Worm (Caenorhabditis elegans): Measurements from ENCODE around the gene gsp-1.

Gene gsp-1

DNA sequence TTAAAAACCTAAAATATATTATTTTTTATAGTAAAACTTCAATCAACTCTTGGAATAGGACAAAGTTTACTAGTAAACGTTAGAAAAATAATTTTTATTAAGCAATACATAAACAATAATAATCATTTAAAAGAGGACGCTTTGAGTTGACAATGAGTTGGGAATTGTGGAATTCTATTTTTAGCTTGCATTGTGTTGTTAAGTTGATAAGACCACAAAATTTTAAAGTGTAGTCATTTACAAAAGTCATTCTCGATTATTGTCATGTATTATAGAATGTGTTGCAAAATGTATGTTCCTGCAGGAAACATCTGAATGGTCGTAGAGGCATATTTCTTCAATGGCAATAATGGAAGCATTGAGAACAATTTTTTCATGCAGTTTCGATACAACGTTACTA, 28.8 kb downstream of the gsp-1 start:
- no peak for TF ChIP-seq F13C5.2 (tag; optimal IDR thresholded peaks at IDR 0.05)

DNA sequence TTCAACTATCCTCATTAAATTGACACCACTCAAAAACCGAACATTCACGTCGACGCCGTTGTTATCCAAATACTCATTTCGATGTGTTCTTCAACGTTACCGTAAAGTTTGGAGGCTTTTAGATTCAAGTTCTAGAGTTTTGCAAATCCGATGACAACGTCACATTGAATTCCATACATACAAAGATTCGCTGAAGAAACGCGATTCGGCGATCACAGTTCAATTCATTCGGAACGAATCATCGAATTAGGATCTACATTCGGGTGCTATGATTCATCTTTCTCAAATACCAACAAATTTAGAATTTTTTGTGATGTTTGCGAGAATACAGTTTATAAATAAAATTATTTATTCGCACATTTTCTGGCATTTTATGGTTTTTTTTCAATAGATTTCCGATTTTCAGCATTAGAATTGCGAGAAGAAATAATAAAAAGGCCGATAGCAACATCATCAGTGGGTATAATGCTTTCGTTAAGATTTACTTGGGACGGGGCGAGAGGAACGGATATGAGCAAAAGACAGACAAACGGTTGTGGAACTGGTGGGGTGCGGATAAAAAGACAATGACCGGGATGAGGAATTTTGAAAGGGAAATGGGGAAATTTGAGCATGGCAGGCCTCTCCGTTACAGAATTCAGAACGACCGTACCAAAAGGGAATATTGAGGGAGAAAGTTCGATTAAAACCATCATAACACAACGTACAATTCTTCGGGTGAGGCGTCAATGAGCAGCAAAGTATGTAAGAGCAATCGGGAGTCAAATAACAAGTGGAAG, 29.8 kb downstream of the gsp-1 start:
- peak; percentile 53 for TF ChIP-seq ama-1 (optimal IDR thresholded peaks at IDR 0.05)
- TF ChIP-seq hmg-4 (GFP tag; optimal IDR thresholded peaks at IDR 0.05), result no peak

DNA sequence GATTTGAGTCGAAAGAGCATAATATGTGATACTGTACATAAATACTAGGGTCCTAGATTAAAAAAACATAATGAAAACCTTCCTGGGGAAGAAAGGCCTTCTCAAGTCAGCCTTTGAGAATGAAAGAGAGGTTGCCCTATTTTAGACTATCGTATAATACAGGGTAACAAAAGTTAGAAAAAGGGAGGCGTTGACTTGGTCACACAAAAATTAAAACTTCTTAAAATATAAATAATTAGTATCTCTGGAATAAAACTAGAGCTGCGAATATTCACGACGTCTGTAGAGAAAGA, 30.3 kb downstream of the gsp-1 start:
- TF ChIP-seq scrt-1 (GFP tag; IDR thresholded peaks at IDR 0.05) (no peak), pes-1 (GFP tag; IDR thresholded peaks at IDR 0.05) (0 out of 2 replicates have a peak, but pooled peaks have one; percentile 23), tra-4 (tag; optimal IDR thresholded peaks at IDR 0.05) (no peak), ceh-36 (tag; optimal IDR thresholded peaks at IDR 0.05) (no peak), hmbx-1 (tag; optimal IDR thresholded peaks at IDR 0.05) (no peak), aly-1 (tag; optimal IDR thresholded peaks at IDR 0.05) (no peak), tbx-37 (GFP tag; conservative IDR thresholded peaks at IDR 0.05) (no peak), ama-1 (optimal IDR thresholded peaks at IDR 0.05) (no peak)

DNA sequence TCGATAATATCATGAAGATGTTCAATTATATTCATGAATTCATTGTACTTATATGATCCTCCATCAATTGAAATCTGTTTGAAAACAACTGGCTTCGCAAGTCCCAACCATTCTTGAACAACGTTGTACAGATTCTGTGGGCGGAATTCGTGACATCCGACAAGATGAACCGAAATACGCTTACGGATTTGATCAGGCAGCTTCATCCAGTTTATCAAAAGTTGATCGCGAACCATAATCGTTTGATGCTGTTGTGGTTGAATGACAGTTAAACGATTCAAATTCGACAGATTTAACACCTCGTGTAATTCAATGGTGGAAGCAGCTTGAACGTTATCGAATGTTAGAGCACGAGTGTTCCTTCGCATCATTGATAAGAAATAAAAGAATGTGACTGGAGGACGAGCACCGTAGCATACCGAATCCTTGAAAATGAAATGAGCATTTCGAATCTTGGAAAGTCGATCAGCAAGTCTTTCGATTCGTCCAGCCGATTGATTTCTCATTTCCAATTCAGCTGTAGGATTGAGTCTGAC, 31.6 kb downstream of the gsp-1 start:
- TF ChIP-seq ama-1 (optimal IDR thresholded peaks at IDR 0.05), result no peak
- no peak for TF ChIP-seq flt-1 (GFP tag; IDR thresholded peaks at IDR 0.05)
- no peak for TF ChIP-seq ets-7 (tag; optimal IDR thresholded peaks at IDR 0.05)
- TF ChIP-seq tra-4 (tag; optimal IDR thresholded peaks at IDR 0.05), result no peak
- no peak for TF ChIP-seq sea-1 (GFP tag; conservative IDR thresholded peaks at IDR 0.05)
- no peak for TF ChIP-seq B0310.2 (tag; optimal IDR thresholded peaks at IDR 0.05)
- no peak for TF ChIP-seq pes-1 (GFP tag; IDR thresholded peaks at IDR 0.05)

DNA sequence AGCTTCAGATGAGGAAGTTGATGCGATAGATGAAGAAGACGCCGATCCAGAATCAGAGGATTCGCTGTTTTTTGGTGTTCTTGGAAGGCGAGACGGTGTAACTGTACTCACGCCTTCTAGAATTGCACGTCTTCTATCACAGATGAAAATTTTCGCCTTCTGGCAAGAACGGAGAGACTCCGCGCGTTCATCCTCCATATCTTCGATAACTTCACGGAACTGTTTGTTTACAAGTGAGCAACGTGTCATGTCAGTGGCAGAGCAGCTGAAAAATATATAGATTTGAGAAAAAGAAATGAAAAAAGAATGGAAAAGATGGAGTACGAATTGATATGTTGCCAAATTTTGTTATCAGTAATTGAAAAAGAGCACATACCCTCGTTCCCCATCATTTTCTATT, 32.4 kb downstream of the gsp-1 start:
- no peak for TF ChIP-seq F13C5.2 (tag; optimal IDR thresholded peaks at IDR 0.05)
- TF ChIP-seq tbx-11 (GFP tag; IDR thresholded peaks at IDR 0.05), result no peak
- TF ChIP-seq scrt-1 (GFP tag; IDR thresholded peaks at IDR 0.05), result no peak
- no peak for TF ChIP-seq aly-1 (tag; optimal IDR thresholded peaks at IDR 0.05)
- TF ChIP-seq hnd-1 (tag; optimal IDR thresholded peaks at IDR 0.05), result no peak
- TF ChIP-seq hmbx-1 (tag; optimal IDR thresholded peaks at IDR 0.05), result no peak
- no peak for TF ChIP-seq ceh-13 (GFP tag; optimal IDR thresholded peaks at IDR 0.05)
- no peak for TF ChIP-seq ama-1 (optimal IDR thresholded peaks at IDR 0.05)
- no peak for TF ChIP-seq hmg-4 (GFP tag; optimal IDR thresholded peaks at IDR 0.05)
- TF ChIP-seq ceh-36 (tag; optimal IDR thresholded peaks at IDR 0.05), result no peak
- TF ChIP-seq B0310.2 (tag; optimal IDR thresholded peaks at IDR 0.05), result no peak
- TF ChIP-seq tra-4 (tag; optimal IDR thresholded peaks at IDR 0.05), result no peak
- no peak for TF ChIP-seq pes-1 (GFP tag; IDR thresholded peaks at IDR 0.05)

DNA sequence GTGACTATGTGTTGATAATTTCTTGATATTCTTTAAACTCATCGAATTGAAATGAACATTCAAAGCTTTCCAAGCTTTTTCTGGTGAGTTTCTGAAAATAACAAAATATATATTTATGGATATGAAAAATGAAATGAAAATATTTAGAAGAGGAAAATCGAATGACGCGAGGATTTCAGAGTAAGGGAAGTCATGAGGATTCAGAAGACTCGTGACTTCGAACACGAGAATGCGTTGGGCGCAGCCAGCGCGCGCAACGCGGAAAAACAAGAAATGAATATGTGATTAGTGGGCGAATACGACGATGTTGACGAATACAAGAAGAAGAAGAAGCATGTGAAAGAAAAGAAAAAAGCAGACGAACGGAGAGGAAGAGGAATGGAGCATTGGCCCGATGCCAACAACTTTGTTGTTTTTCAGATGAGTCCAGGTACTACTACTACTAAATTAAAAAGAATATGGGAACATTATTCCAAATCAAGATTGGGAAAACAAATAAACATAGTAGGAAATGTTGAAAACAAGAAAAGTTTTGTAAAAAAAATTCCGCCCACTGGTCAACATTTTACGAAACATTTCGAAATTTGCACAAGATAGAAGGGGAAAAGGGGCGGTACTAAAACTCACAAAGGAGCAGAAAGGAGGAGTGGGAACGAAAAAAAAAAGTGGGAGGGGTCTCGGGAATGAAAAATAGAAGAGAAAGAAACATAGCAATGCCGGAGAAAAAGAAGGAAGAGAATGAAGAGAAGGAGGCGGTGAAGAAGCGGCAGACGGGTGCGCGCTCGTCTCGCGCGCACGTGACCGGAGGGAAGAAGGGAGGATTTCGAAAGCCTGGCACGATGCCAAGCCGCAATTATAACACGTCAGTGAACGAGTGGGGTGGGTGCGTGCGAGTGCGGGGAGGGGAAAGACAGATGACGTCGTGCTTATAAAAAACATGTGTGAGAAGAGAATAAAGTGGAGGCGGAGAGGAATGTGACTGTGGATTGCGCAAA, 33.2 kb downstream of the gsp-1 start:
- no peak for TF ChIP-seq hmbx-1 (tag; optimal IDR thresholded peaks at IDR 0.05)
- no peak for TF ChIP-seq B0310.2 (tag; optimal IDR thresholded peaks at IDR 0.05)
- no peak for TF ChIP-seq sea-1 (GFP tag; conservative IDR thresholded peaks at IDR 0.05)
- no peak for TF ChIP-seq pes-1 (GFP tag; IDR thresholded peaks at IDR 0.05)
- TF ChIP-seq hmg-4 (GFP tag; optimal IDR thresholded peaks at IDR 0.05), result peak; percentile 46
- no peak for TF ChIP-seq tbx-11 (GFP tag; IDR thresholded peaks at IDR 0.05)
- no peak for TF ChIP-seq ama-1 (optimal IDR thresholded peaks at IDR 0.05)
- peak; percentile 28 for TF ChIP-seq F13C5.2 (tag; optimal IDR thresholded peaks at IDR 0.05)
- no peak for TF ChIP-seq ceh-13 (GFP tag; optimal IDR thresholded peaks at IDR 0.05)

DNA sequence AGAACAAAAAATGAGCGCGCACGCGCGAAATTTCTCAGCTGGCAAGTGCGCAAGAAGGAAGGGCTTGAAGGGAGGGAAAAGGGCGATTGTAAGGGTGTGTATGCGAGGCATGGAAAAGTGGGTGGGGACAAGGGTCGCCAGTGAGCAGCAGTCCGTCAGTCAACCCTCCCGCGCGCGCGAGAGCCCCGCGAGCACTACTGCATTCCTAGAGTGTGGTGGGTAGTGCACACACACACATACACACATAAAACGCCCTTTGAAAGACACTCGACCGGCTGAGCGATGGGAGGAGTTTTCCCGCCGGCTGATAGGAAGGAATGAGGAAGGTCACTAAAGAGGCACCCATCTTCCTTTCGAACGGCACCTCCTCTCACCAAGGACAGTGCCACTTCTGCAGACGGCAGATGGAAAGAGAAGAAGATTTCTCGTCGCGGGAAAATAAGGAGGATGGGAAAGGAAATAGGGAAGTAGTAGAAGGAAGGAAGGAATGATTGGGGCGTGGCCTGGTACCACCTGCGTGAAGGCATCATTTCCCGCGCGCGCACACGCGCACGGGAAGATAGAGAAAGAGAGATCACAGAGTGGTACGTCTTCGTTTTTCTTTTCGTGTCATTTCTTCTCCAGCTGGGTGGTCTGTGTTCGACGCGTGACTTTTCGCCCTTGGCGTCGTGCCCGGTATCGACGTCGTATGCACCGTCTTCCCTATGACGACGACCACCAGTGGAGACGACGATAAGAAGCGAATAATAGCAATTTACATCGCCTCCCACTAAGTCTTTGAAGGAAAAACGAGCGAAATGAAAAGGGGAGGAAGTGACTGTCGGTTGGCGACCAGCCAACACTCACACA, 34.9 kb downstream of the gsp-1 start:
- TF ChIP-seq ceh-36 (tag; optimal IDR thresholded peaks at IDR 0.05) (no peak), pes-1 (GFP tag; IDR thresholded peaks at IDR 0.05) (0 out of 2 replicates have a peak, but pooled peaks have one; percentile 39), ama-1 (optimal IDR thresholded peaks at IDR 0.05) (no peak), tbx-37 (GFP tag; conservative IDR thresholded peaks at IDR 0.05) (no peak), ets-7 (tag; optimal IDR thresholded peaks at IDR 0.05) (no peak), aly-1 (tag; optimal IDR thresholded peaks at IDR 0.05) (peak; percentile 53), hmg-4 (GFP tag; optimal IDR thresholded peaks at IDR 0.05) (no peak), hnd-1 (tag; optimal IDR thresholded peaks at IDR 0.05) (no peak), B0310.2 (tag; optimal IDR thresholded peaks at IDR 0.05) (no peak), F13C5.2 (tag; optimal IDR thresholded peaks at IDR 0.05) (peak; percentile 52)

Measured in whole organism, early embryonic.